Worm (Caenorhabditis elegans) whole organism, young adult: Measurements from ENCODE around the gene klp-17.

Experiments used
- B0336.3 ChIP-seq: fragments of 200-800 bp; sonication (Bioruptor generic); IDR thresholded peaks from 2 replicates; pipeline ENCODE4 v1.3.6; 2022; ENCODE audit warnings: missing genetic modification characterization, missing compliant biosample characterization
- D2030.7 ChIP-seq: fragments of 200-800 bp; sonication (Bioruptor generic); IDR thresholded peaks from 2 replicates; pipeline ENCODE4 v1.3.6; 2022; ENCODE audit warnings: missing genetic modification reagents, missing genetic modification characterization, missing compliant biosample characterization
- F55B11.4 ChIP-seq: sonication (generic microtip); optimal IDR thresholded peaks from 2 replicates; lab custom pipeline; 2016; ENCODE audit warnings: missing compliant biosample characterization, missing genetic modification characterization, borderline replicate concordance; ENCODE audit not compliant: insufficient read depth
- F57A8.1 ChIP-seq: fragments of 200-800 bp; sonication (Bioruptor generic); optimal IDR thresholded peaks from 2 replicates; lab custom pipeline; 2018; ENCODE audit warnings: mild to moderate bottlenecking, missing genetic modification characterization, moderate library complexity, missing compliant biosample characterization
- F57C9.4 ChIP-seq: sonication (generic microtip); optimal IDR thresholded peaks from 2 replicates; lab custom pipeline; 2017; ENCODE audit warnings: mild to moderate bottlenecking, missing genetic modification characterization, missing compliant biosample characterization
- K11D2.4 ChIP-seq: fragments of 200-800 bp; sonication (Bioruptor generic); IDR thresholded peaks from 2 replicates; pipeline ENCODE4 v1.3.6; 2022; ENCODE audit warnings: missing genetic modification reagents, missing genetic modification characterization, missing compliant biosample characterization
- T07F8.4 ChIP-seq: sonication (generic microtip); optimal IDR thresholded peaks from 2 replicates; lab custom pipeline; 2016; ENCODE audit warnings: mild to moderate bottlenecking, missing genetic modification characterization, moderate library complexity, missing compliant biosample characterization
- T26A5.8 ChIP-seq: sonication (generic microtip); optimal IDR thresholded peaks from 2 replicates; lab custom pipeline; 2016; ENCODE audit warnings: missing genetic modification characterization, missing compliant biosample characterization
- Y56A3A.18 ChIP-seq: fragments of 200-800 bp; sonication (Bioruptor generic); IDR thresholded peaks from 2 replicates; pipeline ENCODE4 v1.3.6; 2022; ENCODE audit warnings: missing genetic modification reagents, missing genetic modification characterization, missing compliant biosample characterization
- Y79H2A.3 ChIP-seq: fragments of 200-800 bp; sonication (Bioruptor generic); conservative IDR thresholded peaks from 2 replicates; pipeline ENCODE4 v1.3.6; 2022; ENCODE audit warnings: missing genetic modification reagents, missing genetic modification characterization, missing compliant biosample characterization
- aptf-3 ChIP-seq: fragments of 200-800 bp; sonication (Bioruptor generic); IDR thresholded peaks from 2 replicates; pipeline ENCODE4 v1.3.6; 2022; ENCODE audit warnings: missing genetic modification characterization, missing compliant biosample characterization
- bed-1 ChIP-seq: fragments of 200-800 bp; sonication (Bioruptor generic); IDR thresholded peaks from 2 replicates; pipeline ENCODE4 v1.3.6; 2022; ENCODE audit warnings: missing genetic modification reagents, missing genetic modification characterization, missing compliant biosample characterization
- cebp-1 ChIP-seq, 2 experiments: fragments of 200-800 bp in 1 of 2; sonication (Bioruptor generic) in 1 of 2; sonication (generic microtip) in 1 of 2; IDR thresholded peaks in 1 of 2; optimal IDR thresholded peaks in 1 of 2; 2 replicates each; pipeline versions ENCODE4 v1.3.6 to Lab custom; 2017 to 2022; ENCODE audit warnings: missing compliant biosample characterization in 2 of 2, missing genetic modification characterization in 2 of 2, mild to moderate bottlenecking in 1 of 2, missing genetic modification reagents in 1 of 2, moderate library complexity in 1 of 2
- ceh-40 ChIP-seq: fragments of 200-800 bp; sonication (Bioruptor generic); IDR thresholded peaks from 2 replicates; pipeline ENCODE4 v1.3.6; 2022; ENCODE audit warnings: missing genetic modification characterization, missing compliant biosample characterization
- ceh-79 ChIP-seq: sonication (generic microtip); optimal IDR thresholded peaks from 2 replicates; lab custom pipeline; 2017; ENCODE audit warnings: mild to moderate bottlenecking, missing genetic modification characterization, missing compliant biosample characterization
- chd-7 ChIP-seq: sonication (generic microtip); optimal IDR thresholded peaks from 2 replicates; lab custom pipeline; 2016; ENCODE audit warnings: mild to moderate bottlenecking, missing genetic modification characterization, moderate library complexity, missing compliant biosample characterization
- die-1 ChIP-seq: sonication (generic microtip); optimal IDR thresholded peaks from 2 replicates; lab custom pipeline; 2016; ENCODE audit warnings: missing genotype, mild to moderate bottlenecking, missing genetic modification characterization, missing compliant biosample characterization
- dox-1 ChIP-seq: fragments of 200-800 bp; sonication (Bioruptor generic); IDR thresholded peaks from 2 replicates; pipeline ENCODE4 v1.3.6; 2022; ENCODE audit warnings: missing genetic modification reagents, missing genetic modification characterization, missing compliant biosample characterization
- ekl-4 ChIP-seq: fragments of 200-800 bp; sonication (Bioruptor generic); IDR thresholded peaks from 2 replicates; pipeline ENCODE4 v1.3.6; 2022; ENCODE audit warnings: missing genetic modification reagents, missing genetic modification characterization, missing compliant biosample characterization
- ets-4 ChIP-seq: fragments of 200-800 bp; sonication (Bioruptor generic); optimal IDR thresholded peaks from 2 replicates; lab custom pipeline; 2018; ENCODE audit warnings: mild to moderate bottlenecking, missing genetic modification characterization, missing compliant biosample characterization
- fkh-3 ChIP-seq: sonication (generic microtip); optimal IDR thresholded peaks from 2 replicates; lab custom pipeline; 2016; ENCODE audit warnings: mild to moderate bottlenecking, missing genetic modification characterization, missing compliant biosample characterization
- hmg-20 ChIP-seq: fragments of 200-800 bp; sonication (Bioruptor generic); IDR thresholded peaks from 2 replicates; pipeline ENCODE4 v1.3.6; 2022; ENCODE audit warnings: missing genetic modification reagents, missing genetic modification characterization, missing compliant biosample characterization
- hrde-1 ChIP-seq: sonication (generic microtip); optimal IDR thresholded peaks from 2 replicates; lab custom pipeline; 2016; ENCODE audit warnings: missing genetic modification characterization, mild to moderate bottlenecking, missing compliant biosample characterization, moderate library complexity, missing genotype, missing genetic modification reagents, borderline replicate concordance
- lag-1 ChIP-seq: fragments of 200-800 bp; sonication (Bioruptor generic); IDR thresholded peaks from 2 replicates; pipeline ENCODE4 v1.3.6; 2022; ENCODE audit warnings: missing genetic modification reagents, missing genetic modification characterization, missing compliant biosample characterization
- let-526 ChIP-seq: fragments of 200-800 bp; sonication (Bioruptor generic); IDR thresholded peaks from 2 replicates; pipeline ENCODE4 v1.3.6; 2022; ENCODE audit warnings: missing genetic modification reagents, missing genetic modification characterization, missing compliant biosample characterization
- let-607 ChIP-seq, 2 experiments: fragments of 200-800 bp in 1 of 2; sonication (Bioruptor generic) in 1 of 2; sonication (generic microtip) in 1 of 2; optimal IDR thresholded peaks; 2 replicates each; lab custom pipeline; 2016 to 2018; ENCODE audit warnings: mild to moderate bottlenecking in 2 of 2, missing compliant biosample characterization in 2 of 2, missing genetic modification characterization in 2 of 2, moderate library complexity in 2 of 2, missing genotype in 1 of 2
- madf-3 ChIP-seq: fragments of 200-800 bp; sonication (Bioruptor generic); IDR thresholded peaks from 2 replicates; pipeline ENCODE4 v1.3.6; 2022; ENCODE audit warnings: missing genetic modification reagents, missing genetic modification characterization, missing compliant biosample characterization
- mcd-1 ChIP-seq: fragments of 200-800 bp; sonication (Bioruptor generic); IDR thresholded peaks from 2 replicates; pipeline ENCODE4 v1.3.6; 2022; ENCODE audit warnings: missing genetic modification reagents, missing genetic modification characterization, missing compliant biosample characterization
- nfyb-1 ChIP-seq: fragments of 200-800 bp; sonication (Bioruptor generic); IDR thresholded peaks from 2 replicates; pipeline ENCODE4 v1.3.6; 2022; ENCODE audit warnings: missing genetic modification reagents, missing genetic modification characterization, missing compliant biosample characterization
- rcor-1 ChIP-seq: fragments of 200-800 bp; sonication (Bioruptor generic); IDR thresholded peaks from 2 replicates; pipeline ENCODE4 v1.3.6; 2022; ENCODE audit warnings: missing genetic modification reagents, missing genetic modification characterization, missing compliant biosample characterization
- rpc-1 ChIP-seq, 2 experiments: fragments of 150-350 bp in 1 of 2; sonication (generic microtip) in 1 of 2; optimal IDR thresholded peaks; 2 replicates each; lab custom pipeline; 2014 to 2018; ENCODE audit warnings: missing biosample characterization in 1 of 2, missing genetic modification characterization in 1 of 2, missing genetic modification reagents in 1 of 2, missing genotype in 1 of 2
- sea-2 ChIP-seq: fragments of 200-800 bp; sonication (Bioruptor generic); IDR thresholded peaks from 2 replicates; pipeline ENCODE4 v1.3.6; 2022; ENCODE audit warnings: missing genetic modification characterization, missing compliant biosample characterization
- snpc-1.1 ChIP-seq: sonication (generic microtip); optimal IDR thresholded peaks from 2 replicates; lab custom pipeline; 2017; ENCODE audit warnings: missing genetic modification characterization, mild to moderate bottlenecking, missing compliant biosample characterization, antibody characterized with exemption, moderate library complexity, missing genotype, missing genetic modification reagents; ENCODE audit not compliant: insufficient read depth
- somi-1 ChIP-seq: fragments of 200-800 bp; sonication (Bioruptor generic); optimal IDR thresholded peaks from 2 replicates; lab custom pipeline; 2018; ENCODE audit warnings: mild to moderate bottlenecking, missing genetic modification characterization, missing compliant biosample characterization
- ztf-25 ChIP-seq: fragments of 200-800 bp; sonication (Bioruptor generic); IDR thresholded peaks from 2 replicates; pipeline ENCODE4 v1.3.6; 2022; ENCODE audit warnings: missing genetic modification reagents, missing genetic modification characterization, missing compliant biosample characterization
- ztf-3 ChIP-seq: fragments of 200-800 bp; sonication (Bioruptor generic); optimal IDR thresholded peaks from 2 replicates; lab custom pipeline; 2018; ENCODE audit warnings: mild to moderate bottlenecking, missing genetic modification characterization, missing compliant biosample characterization

Gene klp-17

ce11 chrII:11472542-11472941 lies 5.1 kb upstream of the klp-17 start (continued):
- TF ChIP-seq snpc-1.1 (tag; lab: Kevin White, UChicago) (no peak), let-607 (tag; optimal IDR thresholded peaks at IDR 0.05; lab: Kevin White, UChicago) (no peak), sea-2 (GFP tag; lab: Robert Waterston, UW) (no peak), aptf-3 (GFP tag; lab: Robert Waterston, UW) (no peak), ztf-3 (no peak), ekl-4 (GFP tag; lab: Robert Waterston, UW) (no peak), rpc-1 (optimal IDR thresholded peaks at IDR 0.05; lab: Kevin White, UChicago) (no peak), rpc-1 (tag; optimal IDR thresholded peaks at IDR 0.05; lab: Kevin White, UChicago) (no peak), somi-1 (GFP tag; lab: Kevin White, UChicago) (peak; percentile 19), T26A5.8 (tag; lab: Kevin White, UChicago) (no peak), T07F8.4 (tag; lab: Kevin White, UChicago) (no peak), chd-7 (tag; lab: Kevin White, UChicago) (no peak), ceh-40 (GFP tag; lab: Robert Waterston, UW) (no peak), mcd-1 (GFP tag; lab: Robert Waterston, UW) (no peak), Y56A3A.18 (GFP tag; lab: Robert Waterston, UW) (no peak), fkh-3 (tag; lab: Kevin White, UChicago) (no peak), B0336.3 (GFP tag; lab: Robert Waterston, UW) (no peak), nfyb-1 (GFP tag; lab: Robert Waterston, UW) (0 out of 2 replicates have a peak, but pooled peaks have one; percentile 50), cebp-1 (GFP tag; IDR thresholded peaks at IDR 0.05; lab: Robert Waterston, UW) (peak; percentile 58; the same call in 1 of the 2 replicates), cebp-1 (tag; optimal IDR thresholded peaks at IDR 0.05; lab: Kevin White, UChicago) (peak; percentile 80), dox-1 (0 out of 2 replicates have a peak, but pooled peaks have one; percentile 40), die-1 (tag; lab: Kevin White, UChicago) (no peak), ztf-25 (GFP tag; lab: Robert Waterston, UW) (no peak), hmg-20 (GFP tag; lab: Robert Waterston, UW) (no peak), F55B11.4 (tag; lab: Kevin White, UChicago) (no peak)

- TF ChIP-seq madf-3 (GFP tag; lab: Robert Waterston, UW) (no peak), F57A8.1 (GFP tag; lab: Kevin White, UChicago) (no peak), hrde-1 (tag; lab: Kevin White, UChicago) (no peak), ets-4 (no peak), rcor-1 (no peak), Y79H2A.3 (GFP tag; lab: Robert Waterston, UW) (no peak), K11D2.4 (GFP tag; lab: Robert Waterston, UW) (no peak), lag-1 (no peak), bed-1 (GFP tag; lab: Robert Waterston, UW) (no peak), ceh-79 (tag; lab: Kevin White, UChicago) (no peak), F57C9.4 (tag; lab: Kevin White, UChicago) (no peak), D2030.7 (GFP tag; lab: Robert Waterston, UW) (no peak), let-526 (no peak)
These were observed 4.5 kb upstream of the klp-17 start, which contains the start of gene mfn-1 for ce11 chrII:11471916-11472315. mfn-1 (minus strand) TSS chrII:11472016.
